Worm (Caenorhabditis elegans) whole organism, L2 larva: ENCODE data around the gene mccc-2.

Experiments used
- aly-2 ChIP-seq: fragments of 150-350 bp; optimal IDR thresholded peaks from 2 replicates; lab custom pipeline; 2014; ENCODE audit warnings: missing biosample characterization, missing genetic modification characterization
- egl-27 ChIP-seq: sonication (generic microtip); optimal IDR thresholded peaks from 3 replicates; lab custom pipeline; 2017; ENCODE audit warnings: missing biosample characterization, missing genetic modification reagents, missing genetic modification characterization
- elt-1 ChIP-seq: fragments of 150-350 bp; optimal IDR thresholded peaks from 2 replicates; lab custom pipeline; 2014; ENCODE audit warnings: missing biosample characterization, missing genetic modification characterization
- gmeb-1 ChIP-seq: fragments of 150-350 bp; optimal IDR thresholded peaks from 2 replicates; lab custom pipeline; 2014; ENCODE audit warnings: missing biosample characterization, missing genetic modification characterization
- lin-13 ChIP-seq: fragments of 150-350 bp; optimal IDR thresholded peaks from 2 replicates; lab custom pipeline; 2014; ENCODE audit warnings: missing biosample characterization, missing genetic modification reagents, missing genetic modification characterization
- nhr-11 ChIP-seq: fragments of 150-350 bp; optimal IDR thresholded peaks from 2 replicates; lab custom pipeline; 2014; ENCODE audit warnings: missing biosample characterization, missing genetic modification characterization
- nhr-77 ChIP-seq: fragments of 150-350 bp; optimal IDR thresholded peaks from 2 replicates; lab custom pipeline; 2014; ENCODE audit warnings: missing biosample characterization, missing genetic modification characterization
- ztf-1 ChIP-seq: fragments of 200-800 bp; sonication (Bioruptor generic); conservative IDR thresholded peaks from 2 replicates; pipeline ENCODE4 v1.3.6; 2022; ENCODE audit warnings: missing genetic modification characterization, missing compliant biosample characterization
- ztf-4 ChIP-seq: fragments of 150-350 bp; optimal IDR thresholded peaks from 2 replicates; lab custom pipeline; 2014; ENCODE audit warnings: missing biosample characterization, missing genetic modification characterization

DNA sequence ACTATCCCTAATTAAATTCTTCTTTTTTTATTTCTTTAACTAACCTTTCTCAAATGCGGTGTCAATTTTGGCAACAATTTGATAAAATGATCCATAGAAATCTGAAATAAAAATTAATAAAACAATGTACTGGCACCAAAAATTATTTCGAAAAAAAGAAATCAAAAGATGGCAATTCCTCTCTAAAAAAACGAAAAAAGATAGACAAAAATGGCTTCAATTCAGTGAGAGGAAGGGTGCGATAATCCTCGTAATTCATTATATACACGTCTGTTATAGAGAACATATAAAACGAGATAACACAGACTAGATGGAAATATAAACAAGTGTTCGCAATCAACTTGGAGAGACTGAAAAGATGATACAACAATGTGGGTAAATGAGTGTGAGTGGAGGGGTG, 43.3 kb downstream of the mccc-2 start, which contains the start of gene R107.2:
- no peak for TF ChIP-seq nhr-77 (tag; lab: Kevin White, UChicago)
- TF ChIP-seq ztf-4 = no peak
- TF ChIP-seq lin-13 (GFP tag; lab: Kevin White, UChicago) = no peak
- TF ChIP-seq aly-2 = no peak
- no peak for TF ChIP-seq elt-1
- TF ChIP-seq gmeb-1 (tag; lab: Kevin White, UChicago) = no peak
- TF ChIP-seq egl-27 = no peak
- TF ChIP-seq nhr-11 (tag; lab: Kevin White, UChicago) = no peak
- TF ChIP-seq ztf-1 = no peak
